Worm (Caenorhabditis elegans): ENCODE measurements around the gene K06B4.4.
A peak's percentile ranks its signal among the peaks of the same experiment; 100 is the strongest.

K06B4.4 gene

ce11 chrV:15661580-15661979 is 7.4 kb upstream of the K06B4.4 start (continued):
- TF ChIP-seq F44E2.7 (GFP tag; IDR thresholded peaks at IDR 0.05): no peak

ce11 chrV:15664053-15664661 is 4.8 kb upstream of the K06B4.4 start:
- peak; percentile 60 for TF ChIP-seq nhr-11 (tag; optimal IDR thresholded peaks at IDR 0.05)
- peak; percentile 96 for TF ChIP-seq nhr-28 (tag; optimal IDR thresholded peaks at IDR 0.05)
- peak; percentile 38 for TF ChIP-seq T20F7.1 (GFP tag; optimal IDR thresholded peaks at IDR 0.05)
- peak in 1 of 2 experiments; percentile 36 for TF ChIP-seq mdl-1 (tag; optimal IDR thresholded peaks at IDR 0.05)
- TF ChIP-seq nhr-77 (tag; optimal IDR thresholded peaks at IDR 0.05): peak; percentile 44
- no peak for TF ChIP-seq daf-8 (GFP tag; IDR thresholded peaks at IDR 0.05)
- 0 out of 2 replicates have a peak, but pooled peaks have one; percentile 35 for TF ChIP-seq egl-43 (GFP tag; IDR thresholded peaks at IDR 0.05)
- no peak for TF ChIP-seq nhr-25 (tag; optimal IDR thresholded peaks at IDR 0.05; ENCODE audit: borderline replicate concordance, insufficient read depth)
- TF ChIP-seq pqm-1 (tag; optimal IDR thresholded peaks at IDR 0.05): peak; percentile 1
- peak; percentile 92 for TF ChIP-seq dve-1 (tag; optimal IDR thresholded peaks at IDR 0.05; ENCODE audit: insufficient read depth)
- peak; percentile 42 for TF ChIP-seq mes-2 (tag; optimal IDR thresholded peaks at IDR 0.05; ENCODE audit: poor library complexity, severe bottlenecking)
- no peak for TF ChIP-seq set-16 (GFP tag; IDR thresholded peaks at IDR 0.05)
- peak in 1 of 2 experiments; percentile 42 for TF ChIP-seq lsy-2 (tag; optimal IDR thresholded peaks at IDR 0.05)
- TF ChIP-seq hlh-30 (tag; optimal IDR thresholded peaks at IDR 0.05; ENCODE audit: insufficient read depth): peak; percentile 73
- no peak for TF ChIP-seq unc-130 (GFP tag; optimal IDR thresholded peaks at IDR 0.05)
- TF ChIP-seq nhr-42 (GFP tag; IDR thresholded peaks at IDR 0.05): no peak
- TF ChIP-seq mxl-3 (GFP tag; optimal IDR thresholded peaks at IDR 0.05): peak; percentile 44
- peak in 1 of 2 experiments; percentile 26 for TF ChIP-seq hif-1 (tag; optimal IDR thresholded peaks at IDR 0.05)
- TF ChIP-seq attf-4 (tag; optimal IDR thresholded peaks at IDR 0.05): no peak
- peak; percentile 55 for TF ChIP-seq mep-1 (tag; optimal IDR thresholded peaks at IDR 0.05)
- peak; percentile 71 for TF ChIP-seq hlh-11 (tag; optimal IDR thresholded peaks at IDR 0.05)
- peak; percentile 55 for TF ChIP-seq dmd-6 (GFP tag; IDR thresholded peaks at IDR 0.05)
- no peak for TF ChIP-seq F26F4.8 (GFP tag; conservative IDR thresholded peaks at IDR 0.05)
- TF ChIP-seq nhr-48 (tag; optimal IDR thresholded peaks at IDR 0.05): peak; percentile 13
- no peak for TF ChIP-seq skn-1 (tag; optimal IDR thresholded peaks at IDR 0.05)
- 0 out of 2 replicates have a peak, but pooled peaks have one; percentile 40 for TF ChIP-seq ctbp-1 (GFP tag; IDR thresholded peaks at IDR 0.05)
- no peak for TF ChIP-seq daf-16 (GFP tag; optimal IDR thresholded peaks at IDR 0.05)
- peak; percentile 30 for TF ChIP-seq daf-16 (tag; optimal IDR thresholded peaks at IDR 0.05)
- TF ChIP-seq nhr-6 (tag; optimal IDR thresholded peaks at IDR 0.05): peak; percentile 41

- TF ChIP-seq lin-39 (tag; optimal IDR thresholded peaks at IDR 0.05): no peak
- TF ChIP-seq hmg-1.1 (GFP tag; IDR thresholded peaks at IDR 0.05): no peak
- TF ChIP-seq nhr-77 (tag; optimal IDR thresholded peaks at IDR 0.05): peak; percentile 82
- no peak for TF ChIP-seq ceh-44 (GFP tag; IDR thresholded peaks at IDR 0.05)
- no peak for TF ChIP-seq madf-9 (GFP tag; conservative IDR thresholded peaks at IDR 0.05)
- TF ChIP-seq nhr-6 (tag; optimal IDR thresholded peaks at IDR 0.05): no peak
- TF ChIP-seq php-3 (GFP tag; IDR thresholded peaks at IDR 0.05): peak; percentile 63; the same call in 1 of the 2 replicates
- TF ChIP-seq lin-38 (GFP tag; IDR thresholded peaks at IDR 0.05): no peak
- peak; percentile 51 for TF ChIP-seq mes-2 (tag; optimal IDR thresholded peaks at IDR 0.05; ENCODE audit: poor library complexity, severe bottlenecking)
- TF ChIP-seq saeg-2 (GFP tag; IDR thresholded peaks at IDR 0.05): 0 out of 2 replicates have a peak, but pooled peaks have one; percentile 27
- TF ChIP-seq fos-1 (tag; optimal IDR thresholded peaks at IDR 0.05): no peak
- no peak for TF ChIP-seq nhr-25 (tag; optimal IDR thresholded peaks at IDR 0.05; ENCODE audit: borderline replicate concordance, insufficient read depth)
- no peak for TF ChIP-seq sdz-12 (GFP tag; optimal IDR thresholded peaks at IDR 0.05)
- no peak for TF ChIP-seq mxl-2 (GFP tag; conservative IDR thresholded peaks at IDR 0.05)
- no peak for TF ChIP-seq ces-1 (GFP tag; optimal IDR thresholded peaks at IDR 0.05)
- no peak for TF ChIP-seq nhr-11 (tag; optimal IDR thresholded peaks at IDR 0.05)
- TF ChIP-seq Y75B8A.6 (GFP tag; IDR thresholded peaks at IDR 0.05): no peak
- TF ChIP-seq nhr-111 (GFP tag; optimal IDR thresholded peaks at IDR 0.05): no peak
- no peak for TF ChIP-seq aha-1 (tag)
- TF ChIP-seq daf-19 (GFP tag; conservative IDR thresholded peaks at IDR 0.05): no peak
- no peak for TF ChIP-seq zfp-3 (GFP tag; conservative IDR thresholded peaks at IDR 0.05)
- TF ChIP-seq vab-7 (GFP tag; IDR thresholded peaks at IDR 0.05): no peak
- no peak for TF ChIP-seq zip-2 (tag; optimal IDR thresholded peaks at IDR 0.05)
Measured at ce11 chrV:15666718-15667117, 2.3 kb upstream of the K06B4.4 start.
